Worm (Caenorhabditis elegans) whole organism, L2 larva: ENCODE data around the gene C17F4.3.

Experiments used
- aly-2 ChIP-seq: fragments of 150-350 bp; optimal IDR thresholded peaks from 2 replicates; lab custom pipeline; 2014; ENCODE audit warnings: missing biosample characterization, missing genetic modification characterization
- blmp-1 ChIP-seq: sonication (generic microtip); optimal IDR thresholded peaks from 2 replicates; lab custom pipeline; 2017; ENCODE audit warnings: missing genetic modification characterization, mild to moderate bottlenecking, missing compliant biosample characterization, antibody characterized with exemption, moderate library complexity; ENCODE audit not compliant: insufficient read depth
- ceh-82 ChIP-seq: fragments of 150-350 bp; optimal IDR thresholded peaks from 2 replicates; lab custom pipeline; 2014; ENCODE audit warnings: missing biosample characterization, missing genetic modification characterization
- elt-3 ChIP-seq: sonication (generic microtip); optimal IDR thresholded peaks from 2 replicates; lab custom pipeline; 2017; ENCODE audit warnings: missing biosample characterization, missing genetic modification characterization
- lin-11 ChIP-seq: fragments of 150-350 bp; sonication (generic microtip); optimal IDR thresholded peaks from 2 replicates; lab custom pipeline; 2014; ENCODE audit warnings: missing biosample characterization, missing genetic modification characterization, inconsistent platforms, mixed read lengths
- lin-13 ChIP-seq: fragments of 150-350 bp; optimal IDR thresholded peaks from 2 replicates; lab custom pipeline; 2014; ENCODE audit warnings: missing biosample characterization, missing genetic modification reagents, missing genetic modification characterization
- lin-39 ChIP-seq: fragments of 150-350 bp; optimal IDR thresholded peaks from 2 replicates; lab custom pipeline; 2014; ENCODE audit warnings: missing biosample characterization, missing genetic modification reagents, missing genetic modification characterization
- nhr-129 ChIP-seq: fragments of 150-350 bp; optimal IDR thresholded peaks from 2 replicates; lab custom pipeline; 2014; ENCODE audit warnings: missing biosample characterization, missing genetic modification characterization
- nhr-237 ChIP-seq: fragments of 150-350 bp; optimal IDR thresholded peaks from 2 replicates; lab custom pipeline; 2014; ENCODE audit warnings: missing biosample characterization, missing genetic modification characterization
- nhr-77 ChIP-seq: fragments of 150-350 bp; optimal IDR thresholded peaks from 2 replicates; lab custom pipeline; 2014; ENCODE audit warnings: missing biosample characterization, missing genetic modification characterization
- sem-4 ChIP-seq: fragments of 150-350 bp; optimal IDR thresholded peaks from 2 replicates; lab custom pipeline; 2014; ENCODE audit warnings: missing biosample characterization, missing genetic modification reagents, missing genetic modification characterization
- snpc-4 ChIP-seq: fragments of 150-350 bp; optimal IDR thresholded peaks from 2 replicates; lab custom pipeline; 2014; ENCODE audit warnings: missing biosample characterization, missing genetic modification characterization
- ztf-1 ChIP-seq: fragments of 200-800 bp; sonication (Bioruptor generic); conservative IDR thresholded peaks from 2 replicates; pipeline ENCODE4 v1.3.6; 2022; ENCODE audit warnings: missing genetic modification characterization, missing compliant biosample characterization
- ztf-4 ChIP-seq: fragments of 150-350 bp; optimal IDR thresholded peaks from 2 replicates; lab custom pipeline; 2014; ENCODE audit warnings: missing biosample characterization, missing genetic modification characterization

DNA sequence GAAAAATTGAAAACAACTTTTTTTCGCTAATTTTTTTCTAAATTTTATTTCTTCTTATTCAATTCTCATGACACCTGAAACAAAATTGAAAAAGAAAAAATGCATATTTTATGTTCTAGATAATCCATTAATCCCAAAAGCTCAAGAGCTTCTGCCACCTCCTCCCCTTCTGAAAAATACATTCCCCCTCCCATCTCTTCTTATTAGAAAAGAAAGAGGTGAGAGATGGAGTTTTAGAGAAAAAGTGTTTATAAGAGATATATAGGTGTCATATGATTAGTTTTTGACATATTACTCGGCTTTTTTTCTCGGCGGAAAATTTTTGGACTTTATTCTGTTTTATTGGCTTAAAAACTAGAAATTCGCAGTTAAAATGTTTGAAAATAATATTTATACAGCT, 30.3 kb downstream of the C17F4.3 start:
- TF ChIP-seq lin-13: no peak
- no peak for TF ChIP-seq nhr-129 (tag; lab: Kevin White, UChicago)
- TF ChIP-seq blmp-1 (tag; lab: Kevin White, UChicago): no peak
- no peak for TF ChIP-seq aly-2 (tag; lab: Kevin White, UChicago)
- no peak for TF ChIP-seq sem-4
- TF ChIP-seq lin-39 (tag; lab: Kevin White, UChicago): no peak
- no peak for TF ChIP-seq ceh-82
- no peak for TF ChIP-seq lin-11 (tag; lab: Kevin White, UChicago)
- TF ChIP-seq snpc-4 (tag; lab: Kevin White, UChicago): no peak
- no peak for TF ChIP-seq ztf-4 (tag; lab: Kevin White, UChicago)
- TF ChIP-seq ztf-1 (GFP tag; lab: Robert Waterston, UW): no peak
- TF ChIP-seq nhr-77 (tag; lab: Kevin White, UChicago): no peak
- no peak for TF ChIP-seq nhr-237
- no peak for TF ChIP-seq elt-3 (tag; lab: Kevin White, UChicago)
